Fruit fly (Drosophila melanogaster): ENCODE measurements around the gene CG31715.

Gene CG31715

dm6 chr2L:10356508-10356907, 15.1 kb downstream of the CG31715 start, which contains the start of the genes CtsL4 and ClpP (continued):
- TF ChIP-seq Myb (GFP tag; optimal IDR thresholded peaks at IDR 0.05) (peak; percentile 15), chif (GFP tag; optimal IDR thresholded peaks at IDR 0.05) (peak in 1 of 2 experiments; percentile 39), CG12155 (GFP tag; optimal IDR thresholded peaks at IDR 0.05) (peak; percentile 32), Meics (GFP tag; optimal IDR thresholded peaks at IDR 0.05) (no peak), NFAT (GFP tag; IDR thresholded peaks at IDR 0.05) (no peak), CG18764 (GFP tag; optimal IDR thresholded peaks at IDR 0.05) (peak; percentile 17), Trl (optimal IDR thresholded peaks at IDR 0.05) (no peak), Trl (GFP tag; optimal IDR thresholded peaks at IDR 0.05) (peak; percentile 8), Hr51 (GFP tag; optimal IDR thresholded peaks at IDR 0.05) (peak in 1 of 2 experiments; percentile 2), Mrtf (GFP tag; IDR thresholded peaks at IDR 0.05) (peak; percentile 39; the same call in 1 of the 3 replicates), Gug (GFP tag; IDR thresholded peaks at IDR 0.05) (peak; percentile 47; the same call in 2 of the 4 replicates), CG30431 (GFP tag; optimal IDR thresholded peaks at IDR 0.05) (no peak), lov (optimal IDR thresholded peaks at IDR 0.05) (no peak), lov (GFP tag; IDR thresholded peaks at IDR 0.05) (0 out of 3 replicates have a peak, but pooled peaks have one; percentile 9), HLH54F (GFP tag; optimal IDR thresholded peaks at IDR 0.05) (peak; percentile 34), CG7271 (tag; optimal IDR thresholded peaks at IDR 0.05) (peak; percentile 8), CG6791 (GFP tag; IDR thresholded peaks at IDR 0.05; ENCODE audit: partially characterized antibody) (no peak), CG32772 (GFP tag; IDR thresholded peaks at IDR 0.05) (no peak), CG9876 (GFP tag; optimal IDR thresholded peaks at IDR 0.05) (no peak), Dbx (GFP tag; IDR thresholded peaks at IDR 0.05) (no peak), Atf6 (GFP tag; IDR thresholded peaks at IDR 0.05) (0 out of 2 replicates have a peak, but pooled peaks have one; percentile 35), CG10209 (GFP tag; optimal IDR thresholded peaks at IDR 0.05) (peak; percentile 24), CG16815 (GFP tag; optimal IDR thresholded peaks at IDR 0.05) (no peak), tap (tag; optimal IDR thresholded peaks at IDR 0.05) (no peak), fu2 (GFP tag; optimal IDR thresholded peaks at IDR 0.05) (peak; percentile 8), Stat92E (GFP tag; optimal IDR thresholded peaks at IDR 0.05) (no peak), D19A (tag; optimal IDR thresholded peaks at IDR 0.05) (peak; percentile 74), CG10543 (GFP tag; optimal IDR thresholded peaks at IDR 0.05) (no peak), gsb (GFP tag; IDR thresholded peaks at IDR 0.05) (no peak), Six4 (GFP tag; optimal IDR thresholded peaks at IDR 0.05) (peak; percentile 37), Med (GFP tag) (peak; percentile 77), CG2678 (tag; optimal IDR thresholded peaks at IDR 0.05) (no peak), ftz-f1 (GFP tag; optimal IDR thresholded peaks at IDR 0.05) (no peak), CG17612 (GFP tag; IDR thresholded peaks at IDR 0.05) (no peak), kay (GFP tag; optimal IDR thresholded peaks at IDR 0.05) (peak; percentile 13), zen (tag; optimal IDR thresholded peaks at IDR 0.05) (peak; percentile 46), CG11456 (GFP tag; IDR thresholded peaks at IDR 0.05) (peak; percentile 35; the same call in 1 of the 3 replicates), Lpt (GFP tag; optimal IDR thresholded peaks at IDR 0.05) (no peak), CG15479 (GFP tag; optimal IDR thresholded peaks at IDR 0.05) (peak; percentile 76), fru (optimal IDR thresholded peaks at IDR 0.05) (no peak), hkb (optimal IDR thresholded peaks at IDR 0.05) (no peak), hkb (GFP tag; IDR thresholded peaks at IDR 0.05) (0 out of 2 replicates have a peak, but pooled peaks have one; percentile 34), CG34224 (GFP tag; IDR thresholded peaks at IDR 0.05; ENCODE audit: partially characterized antibody) (no peak), CG3281 (GFP tag; optimal IDR thresholded peaks at IDR 0.05) (peak; percentile 4), CG12391 (tag; optimal IDR thresholded peaks at IDR 0.05) (peak; percentile 64), slp2 (GFP tag; optimal IDR thresholded peaks at IDR 0.05) (no peak), ewg (GFP tag; optimal IDR thresholded peaks at IDR 0.05) (no peak), CG8388 (GFP tag; optimal IDR thresholded peaks at IDR 0.05) (peak; percentile 68), nmo (GFP tag; optimal IDR thresholded peaks at IDR 0.05) (peak; percentile 64), Fer3 (tag; optimal IDR thresholded peaks at IDR 0.05) (peak; percentile 26), az2 (GFP tag; optimal IDR thresholded peaks at IDR 0.05) (peak; percentile 52), CG10274 (GFP tag; optimal IDR thresholded peaks at IDR 0.05) (no peak)
